Worm (Caenorhabditis elegans): ENCODE measurements around the gene tbx-38.
"Not testable (repeated sequence)": the region's sequence is repeated elsewhere in the genome, so short reads cannot be mapped to it uniquely, and the experiment has no call there.

tbx-38 gene

DNA sequence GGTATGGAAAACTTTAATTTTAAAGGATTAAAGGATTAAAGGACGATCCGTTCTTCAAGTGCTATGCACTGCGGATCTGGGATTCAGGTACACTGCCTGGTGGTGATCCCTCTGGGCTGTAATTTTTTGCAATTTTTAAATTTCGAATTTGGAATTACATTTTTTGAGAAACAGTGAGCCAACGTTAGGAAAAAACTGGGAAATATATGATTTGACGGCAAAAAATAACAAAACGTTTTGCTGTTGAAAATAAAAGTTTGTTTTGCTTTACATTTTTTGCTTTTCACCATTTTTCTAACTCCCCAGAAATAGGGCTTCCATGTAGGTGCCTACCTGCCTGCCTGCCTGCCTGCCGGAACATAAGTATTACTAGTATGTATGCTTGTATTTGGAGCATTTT lies 21.6 kb upstream of the tbx-38 start, which contains the start of gene C18D11.10:
TSS of gene C18D11.10 (plus strand) at position 301 of the 400 bp plus-strand sequence.
- no peak for TF ChIP-seq klf-2 (GFP tag; conservative IDR thresholded peaks at IDR 0.05)
- TF ChIP-seq T22C8.4 (GFP tag; IDR thresholded peaks at IDR 0.05), result no peak
- TF ChIP-seq cog-1 (tag; optimal IDR thresholded peaks at IDR 0.05), result no peak
- no peak for TF ChIP-seq ref-1 (GFP tag; conservative IDR thresholded peaks at IDR 0.05)
- no peak for TF ChIP-seq med-1 (GFP tag; optimal IDR thresholded peaks at IDR 0.05; ENCODE audit: insufficient read depth)

DNA sequence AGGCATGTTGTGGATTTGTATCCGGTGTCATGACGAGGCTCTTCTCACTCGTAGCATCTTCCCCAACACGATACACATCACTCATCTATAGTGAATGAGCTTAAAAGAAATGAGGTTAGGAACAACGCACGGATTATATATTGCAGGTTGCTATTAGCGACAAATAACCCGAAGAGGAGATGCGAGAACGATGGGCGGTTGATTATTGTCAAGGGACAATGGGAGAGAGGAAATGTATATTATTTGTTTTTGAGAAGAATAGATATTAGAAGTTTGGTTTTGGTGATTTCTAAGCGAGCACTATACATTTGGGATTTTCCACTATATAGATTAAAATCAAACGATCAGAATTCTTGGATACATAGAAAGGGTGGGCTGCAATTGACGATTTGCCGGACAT lies 20.8 kb upstream of the tbx-38 start, which contains the start of gene C18D11.7:
TSS of gene C18D11.7 (minus strand) at position 101 of the 400 bp plus-strand sequence.
- TF ChIP-seq tab-1 (GFP tag; IDR thresholded peaks at IDR 0.05) (no peak), med-1 (GFP tag; optimal IDR thresholded peaks at IDR 0.05; ENCODE audit: insufficient read depth) (no peak), ref-1 (GFP tag; conservative IDR thresholded peaks at IDR 0.05) (no peak), klf-2 (GFP tag; conservative IDR thresholded peaks at IDR 0.05) (no peak), ztf-29 (GFP tag; IDR thresholded peaks at IDR 0.05) (no peak), flt-1 (GFP tag; IDR thresholded peaks at IDR 0.05) (no peak), cog-1 (tag; optimal IDR thresholded peaks at IDR 0.05) (no peak), ztf-23 (GFP tag; IDR thresholded peaks at IDR 0.05) (no peak), T22C8.4 (GFP tag; IDR thresholded peaks at IDR 0.05) (no peak)

DNA sequence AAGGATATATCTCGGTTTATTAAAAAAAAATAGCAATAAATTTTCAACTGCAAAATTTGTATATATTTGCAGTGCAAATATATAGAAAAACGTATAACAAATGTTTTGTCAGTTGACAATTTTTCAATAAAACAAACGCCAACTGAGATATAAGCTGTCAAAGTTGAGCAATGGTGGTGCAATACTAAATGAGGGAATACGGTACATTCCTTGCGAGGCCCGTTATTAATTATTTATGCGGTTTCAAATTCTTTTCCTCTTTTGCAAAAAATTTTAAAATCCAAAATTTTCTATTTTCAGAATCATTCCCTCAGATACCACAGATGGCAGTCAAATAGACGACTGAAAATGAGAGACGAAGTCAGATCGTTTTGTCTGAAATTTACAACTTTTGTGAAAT lies 9.6 kb upstream of the tbx-38 start, which contains the start of gene twk-39:
TSS of gene twk-39 (plus strand) at position 301 of the 400 bp plus-strand sequence.
- TF ChIP-seq cog-1 (tag; optimal IDR thresholded peaks at IDR 0.05), result no peak
- TF ChIP-seq T22C8.4 (GFP tag; IDR thresholded peaks at IDR 0.05), result no peak
- TF ChIP-seq ztf-23 (GFP tag; IDR thresholded peaks at IDR 0.05), result no peak
- no peak for TF ChIP-seq med-1 (GFP tag; optimal IDR thresholded peaks at IDR 0.05; ENCODE audit: insufficient read depth)
- no peak for TF ChIP-seq klf-2 (GFP tag; conservative IDR thresholded peaks at IDR 0.05)
- TF ChIP-seq ref-1 (GFP tag; conservative IDR thresholded peaks at IDR 0.05), result no peak
- TF ChIP-seq ztf-29 (GFP tag; IDR thresholded peaks at IDR 0.05), result no peak
- no peak for TF ChIP-seq tab-1 (GFP tag; IDR thresholded peaks at IDR 0.05)
- no peak for TF ChIP-seq flt-1 (GFP tag; IDR thresholded peaks at IDR 0.05)

DNA sequence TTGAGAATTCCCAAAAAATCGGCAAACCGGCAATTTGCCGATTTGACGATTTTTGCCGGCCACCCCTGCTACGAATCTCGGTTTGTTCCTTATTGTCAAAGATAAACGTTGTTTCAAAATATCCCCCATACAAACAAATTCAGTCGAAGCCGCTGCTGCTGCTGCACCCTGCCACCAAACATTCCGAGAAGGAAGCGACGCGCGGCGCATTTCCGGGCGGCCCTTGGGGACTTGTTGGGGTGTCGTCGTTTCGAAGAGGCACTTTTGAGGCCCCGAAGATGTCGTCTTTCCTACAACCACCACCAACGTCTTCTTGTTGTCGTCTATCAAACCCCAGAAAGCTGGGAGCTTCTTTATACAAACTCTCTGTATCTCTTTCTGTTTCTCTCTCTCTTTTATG lies 8.5 kb upstream of the tbx-38 start:
- TF ChIP-seq T22C8.4 (GFP tag; IDR thresholded peaks at IDR 0.05), result no peak
- no peak for TF ChIP-seq med-1 (GFP tag; optimal IDR thresholded peaks at IDR 0.05; ENCODE audit: insufficient read depth)
- no peak for TF ChIP-seq tab-1 (GFP tag; IDR thresholded peaks at IDR 0.05)
- TF ChIP-seq ztf-23 (GFP tag; IDR thresholded peaks at IDR 0.05), result no peak
- no peak for TF ChIP-seq flt-1 (GFP tag; IDR thresholded peaks at IDR 0.05)
- no peak for TF ChIP-seq cog-1 (tag; optimal IDR thresholded peaks at IDR 0.05)
- no peak for TF ChIP-seq klf-2 (GFP tag; conservative IDR thresholded peaks at IDR 0.05)
- no peak for TF ChIP-seq ztf-29 (GFP tag; IDR thresholded peaks at IDR 0.05)
- no peak for TF ChIP-seq ref-1 (GFP tag; conservative IDR thresholded peaks at IDR 0.05)

DNA sequence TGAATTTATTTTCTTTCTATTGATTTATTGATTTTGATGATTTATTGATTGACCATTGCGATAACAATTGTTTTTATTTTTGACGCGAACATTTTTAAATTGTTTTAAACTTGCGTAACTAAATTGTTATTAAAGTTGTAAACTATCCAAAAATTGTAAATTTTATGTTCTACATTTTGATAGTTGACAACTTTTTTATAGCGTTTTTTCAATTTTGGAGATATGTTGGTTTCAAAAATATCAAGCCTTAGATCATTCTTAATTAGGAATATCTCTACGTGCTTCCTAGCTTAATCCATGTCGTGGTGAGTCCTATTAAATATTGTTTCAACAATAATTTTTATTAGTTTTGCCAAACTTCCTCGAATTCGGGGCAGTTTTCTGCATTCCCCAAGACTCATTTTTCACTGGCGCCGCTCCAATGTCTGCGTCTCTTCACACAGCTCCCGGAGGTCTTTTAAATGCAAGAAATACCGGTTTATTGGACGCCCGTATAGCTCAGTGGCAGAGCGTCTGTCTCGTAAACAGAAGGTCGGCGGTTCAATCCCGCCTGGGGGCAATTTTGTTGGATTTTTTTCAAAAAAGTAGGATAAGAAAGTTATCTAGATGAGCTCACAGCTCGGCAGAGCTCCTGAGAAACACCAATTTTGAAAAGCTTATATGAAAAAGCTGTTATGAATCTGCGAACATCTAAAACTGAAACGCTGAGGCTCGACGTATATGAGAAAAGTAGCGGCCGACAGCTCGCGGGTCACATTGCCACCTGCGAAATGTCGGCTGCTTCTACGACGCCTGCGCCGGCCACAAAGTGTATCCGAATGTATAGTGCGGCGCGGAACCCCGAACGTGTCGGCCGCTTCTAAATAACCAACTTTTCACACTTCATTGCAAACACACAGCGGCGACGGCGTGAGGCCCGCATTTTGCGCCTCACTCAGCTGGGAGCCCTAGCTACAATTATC lies 6.7 kb upstream of the tbx-38 start, which contains the start of gene C24H11.2:
TSS of gene C24H11.2 (minus strand) at position 51 of the 962 bp plus-strand sequence.
- TF ChIP-seq cog-1 (tag; optimal IDR thresholded peaks at IDR 0.05) (peak; percentile 4), flt-1 (GFP tag; IDR thresholded peaks at IDR 0.05) (peak; percentile 73), T22C8.4 (GFP tag; IDR thresholded peaks at IDR 0.05) (peak; percentile 35; the same call in 1 of the 2 replicates), tab-1 (GFP tag; IDR thresholded peaks at IDR 0.05) (peak; percentile 69; the same call in 1 of the 2 replicates), ztf-23 (GFP tag; IDR thresholded peaks at IDR 0.05) (peak; percentile 71; the same call in 1 of the 2 replicates), klf-2 (GFP tag; conservative IDR thresholded peaks at IDR 0.05) (peak; percentile 76)

DNA sequence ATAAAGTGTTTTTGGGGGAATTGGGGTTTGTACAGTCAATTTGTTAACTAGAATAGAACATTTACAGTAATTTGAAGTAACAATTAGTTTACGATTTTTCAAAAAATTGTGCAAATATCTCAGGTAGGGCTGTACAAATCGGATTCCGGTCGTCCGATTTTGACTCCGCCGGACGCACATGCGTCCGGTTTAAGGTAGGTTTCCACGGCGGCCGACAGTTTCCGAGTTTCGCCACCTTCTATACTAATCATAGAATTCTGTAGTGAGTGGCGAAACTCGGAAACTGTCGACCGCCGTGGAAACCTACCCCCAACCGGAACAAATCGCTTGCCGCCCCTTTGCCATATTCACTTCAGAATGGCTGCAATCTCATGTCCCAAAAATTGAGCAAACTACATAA lies 3.6 kb upstream of the tbx-38 start:
- TF ChIP-seq ztf-29 (GFP tag; IDR thresholded peaks at IDR 0.05) (no peak), tab-1 (GFP tag; IDR thresholded peaks at IDR 0.05) (no peak), T22C8.4 (GFP tag; IDR thresholded peaks at IDR 0.05) (no peak), med-1 (GFP tag; optimal IDR thresholded peaks at IDR 0.05; ENCODE audit: insufficient read depth) (no peak), ztf-23 (GFP tag; IDR thresholded peaks at IDR 0.05) (no peak), ref-1 (GFP tag; conservative IDR thresholded peaks at IDR 0.05) (no peak), klf-2 (GFP tag; conservative IDR thresholded peaks at IDR 0.05) (no peak), cog-1 (tag; optimal IDR thresholded peaks at IDR 0.05) (no peak), flt-1 (GFP tag; IDR thresholded peaks at IDR 0.05) (no peak)

DNA sequence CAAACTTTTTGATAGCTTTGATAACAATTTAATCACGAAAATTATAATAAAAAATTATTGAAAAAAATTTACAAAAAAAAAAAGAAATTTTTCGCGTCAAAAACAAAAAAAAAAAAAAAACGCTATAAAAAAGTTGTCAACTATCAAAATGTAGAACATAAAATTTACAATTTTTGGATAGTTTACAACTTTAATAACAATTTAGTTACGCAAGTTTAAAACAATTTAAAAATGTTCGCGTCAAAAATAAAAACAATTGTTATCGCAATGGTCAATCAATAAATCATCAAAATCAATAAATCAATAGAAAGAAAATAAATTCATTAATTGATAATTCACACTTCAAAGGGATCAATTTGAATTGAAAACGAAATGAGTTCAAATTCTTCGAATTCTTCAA lies 1.5 kb upstream of the tbx-38 start, which contains the start of gene C24H11.1:
TSS of gene C24H11.1 (plus strand) at position 301 of the 400 bp plus-strand sequence.
- TF ChIP-seq tab-1 (GFP tag; IDR thresholded peaks at IDR 0.05); med-1 (GFP tag; optimal IDR thresholded peaks at IDR 0.05; ENCODE audit: insufficient read depth); flt-1 (GFP tag; IDR thresholded peaks at IDR 0.05): not testable (repeated sequence)

DNA sequence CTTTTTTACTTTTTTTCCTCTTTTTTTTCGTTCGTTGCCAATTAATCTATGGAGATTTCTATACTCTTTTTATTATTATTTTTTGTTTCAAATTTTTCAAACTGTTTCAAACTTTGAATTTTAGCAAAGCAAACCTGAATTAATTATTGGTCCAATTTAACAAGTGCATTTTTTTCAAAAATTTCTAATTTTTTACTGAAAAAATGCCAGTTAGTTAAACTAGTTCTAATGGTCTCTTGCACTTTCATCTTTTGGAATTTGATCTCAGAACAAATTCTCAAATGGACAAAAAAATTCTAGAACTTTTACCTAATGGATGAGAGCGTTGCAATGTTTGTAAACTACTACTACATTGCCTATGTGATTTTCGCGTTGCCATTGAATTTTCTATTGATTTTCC lies 4.1 kb downstream of the tbx-38 start, which contains the start of gene srd-74:
TSS of gene srd-74 (plus strand) at position 301 of the 400 bp plus-strand sequence.
- TF ChIP-seq tab-1 (GFP tag; IDR thresholded peaks at IDR 0.05), result no peak
- TF ChIP-seq ztf-29 (GFP tag; IDR thresholded peaks at IDR 0.05), result no peak
- no peak for TF ChIP-seq med-1 (GFP tag; optimal IDR thresholded peaks at IDR 0.05; ENCODE audit: insufficient read depth)
- no peak for TF ChIP-seq ref-1 (GFP tag; conservative IDR thresholded peaks at IDR 0.05)
- TF ChIP-seq cog-1 (tag; optimal IDR thresholded peaks at IDR 0.05), result no peak

DNA sequence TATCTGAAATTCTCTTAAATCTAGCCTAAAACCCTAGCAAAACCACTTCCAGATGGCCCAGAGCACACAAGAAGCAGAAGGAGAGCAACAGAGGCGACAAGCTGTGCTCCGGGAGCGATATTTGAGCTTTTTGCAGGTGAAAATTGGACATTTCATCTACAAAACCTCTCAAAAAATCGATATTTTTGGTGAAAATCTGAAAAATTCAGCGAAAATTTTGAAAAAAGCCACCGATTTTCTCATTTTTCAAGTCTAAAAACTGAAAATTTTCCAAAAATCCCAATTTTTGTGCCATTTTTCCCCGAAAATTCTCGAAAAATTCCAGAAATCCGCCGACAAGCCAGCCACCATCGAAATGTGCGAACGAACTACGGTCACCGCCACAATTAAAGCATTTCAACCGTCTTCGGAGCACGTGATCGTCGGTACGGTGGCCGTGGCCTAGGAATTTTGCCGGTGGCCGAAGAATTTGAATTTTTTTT lies 5.6 kb downstream of the tbx-38 start, which contains the start of gene C24H11.5:
TSS of gene C24H11.5 (plus strand) at position 51 of the 482 bp plus-strand sequence.
- no peak for TF ChIP-seq ztf-23 (GFP tag; IDR thresholded peaks at IDR 0.05)
